Fruit fly (Drosophila melanogaster): ENCODE measurements around the gene CG32706.

The CG32706 gene

DNA sequence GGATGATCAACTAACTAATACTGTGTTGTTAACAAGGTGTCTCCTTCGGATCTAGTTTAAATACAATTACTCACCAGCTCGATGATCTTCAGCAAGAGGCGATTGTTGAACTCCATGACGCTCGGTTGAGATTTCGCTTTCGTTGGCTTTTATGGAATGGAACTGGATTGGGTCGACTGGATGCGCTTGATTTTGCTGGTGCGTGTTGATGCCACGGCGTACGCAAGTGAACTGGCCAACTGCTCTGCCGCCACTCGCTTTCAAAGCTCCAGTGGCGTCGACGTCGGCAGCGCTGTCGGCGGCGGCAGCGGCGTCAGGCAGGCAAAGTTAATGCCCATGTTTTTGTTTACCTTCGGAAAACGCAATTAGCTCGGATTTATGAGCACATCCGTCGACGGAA, 8.7 kb upstream of the CG32706 start, which contains the start of gene CG44325 (continued):
- TF ChIP-seq CG6808 (GFP tag; optimal IDR thresholded peaks at IDR 0.05) (peak; percentile 9), CG7368 (GFP tag; optimal IDR thresholded peaks at IDR 0.05) (peak; percentile 49), CG8319 (GFP tag; optimal IDR thresholded peaks at IDR 0.05) (no peak), Sox102F (GFP tag; optimal IDR thresholded peaks at IDR 0.05) (peak; percentile 70), dsx (GFP tag; optimal IDR thresholded peaks at IDR 0.05; ENCODE audit: poor library complexity, severe bottlenecking) (peak; percentile 50), CG32006 (GFP tag; optimal IDR thresholded peaks at IDR 0.05) (no peak), CG6854 (GFP tag; optimal IDR thresholded peaks at IDR 0.05) (peak; percentile 83)

DNA sequence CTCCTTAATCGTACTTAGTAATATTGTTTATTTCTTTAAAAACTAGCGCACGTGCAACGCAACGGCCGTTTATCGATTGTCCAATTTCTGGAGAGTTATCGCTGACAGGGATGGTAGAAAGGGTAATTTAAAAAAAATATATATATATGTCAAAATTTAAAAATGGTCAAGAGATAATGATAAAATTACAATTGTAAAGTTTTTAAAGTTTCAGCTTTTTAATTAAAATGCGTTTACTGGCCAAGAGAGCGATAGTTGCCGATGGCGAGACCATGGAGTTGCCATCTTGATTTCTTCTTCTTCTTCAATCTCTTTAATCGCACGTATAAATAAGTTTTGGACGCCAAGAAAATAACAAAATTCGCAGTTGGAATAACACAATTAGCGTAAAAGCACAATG, 6.0 kb upstream of the CG32706 start, which contains the start of the genes CG7246 and HP1b:
CG7246 (minus strand) TSS at position 96 of the 400 bp plus-strand sequence.
HP1b (plus strand) TSS at position 102 of the 400 bp plus-strand sequence.
- TF ChIP-seq CG6854 (GFP tag; optimal IDR thresholded peaks at IDR 0.05): no peak
- TF ChIP-seq lz (GFP tag; optimal IDR thresholded peaks at IDR 0.05): peak; percentile 67
- no peak for TF ChIP-seq fd85E (GFP tag; optimal IDR thresholded peaks at IDR 0.05)
- TF ChIP-seq net (GFP tag; optimal IDR thresholded peaks at IDR 0.05): peak; percentile 43
- peak; percentile 7 for TF ChIP-seq CG8632 (GFP tag; optimal IDR thresholded peaks at IDR 0.05)
- peak; percentile 68 for TF ChIP-seq acj6 (GFP tag; optimal IDR thresholded peaks at IDR 0.05)
- TF ChIP-seq esn (GFP tag; optimal IDR thresholded peaks at IDR 0.05): peak; percentile 78
- TF ChIP-seq Smox (GFP tag; optimal IDR thresholded peaks at IDR 0.05): peak; percentile 64
- peak; percentile 84 for TF ChIP-seq Eip78C (GFP tag)
- peak; percentile 35 for TF ChIP-seq CG6792 (GFP tag; optimal IDR thresholded peaks at IDR 0.05)
- TF ChIP-seq Sox102F (GFP tag; optimal IDR thresholded peaks at IDR 0.05): peak; percentile 63
- TF ChIP-seq dsx (GFP tag; optimal IDR thresholded peaks at IDR 0.05; ENCODE audit: poor library complexity, severe bottlenecking): peak; percentile 36
- peak; percentile 44 for TF ChIP-seq CG34406 (GFP tag; optimal IDR thresholded peaks at IDR 0.05)
- peak; percentile 32 for TF ChIP-seq CG7368 (GFP tag; optimal IDR thresholded peaks at IDR 0.05)
- no peak for TF ChIP-seq vri (GFP tag; optimal IDR thresholded peaks at IDR 0.05)
- no peak for TF ChIP-seq CG4318 (GFP tag; optimal IDR thresholded peaks at IDR 0.05)
- TF ChIP-seq Eip93F (GFP tag; optimal IDR thresholded peaks at IDR 0.05): peak; percentile 52
- peak; percentile 37 for TF ChIP-seq Ets21C (GFP tag; optimal IDR thresholded peaks at IDR 0.05)
- peak; percentile 72 for TF ChIP-seq achi (GFP tag; optimal IDR thresholded peaks at IDR 0.05)
- TF ChIP-seq eg (GFP tag; IDR thresholded peaks at IDR 0.05): peak; percentile 71
- peak; percentile 66 for TF ChIP-seq pdm3 (GFP tag; optimal IDR thresholded peaks at IDR 0.05)
- TF ChIP-seq dac (GFP tag; optimal IDR thresholded peaks at IDR 0.05): peak; percentile 9
- peak; percentile 63 for TF ChIP-seq topi (GFP tag; optimal IDR thresholded peaks at IDR 0.05)
- peak; percentile 53 for TF ChIP-seq CG32006 (GFP tag; optimal IDR thresholded peaks at IDR 0.05)
- peak; percentile 61; the same call in 1 of the 2 replicates for TF ChIP-seq Gug (GFP tag; IDR thresholded peaks at IDR 0.05)
- TF ChIP-seq Lpt (GFP tag; optimal IDR thresholded peaks at IDR 0.05): peak; percentile 48
- TF ChIP-seq CG10669 (GFP tag; optimal IDR thresholded peaks at IDR 0.05): peak; percentile 31
- peak; percentile 79 for TF ChIP-seq svp (GFP tag)
- peak; percentile 11 for TF ChIP-seq CG11902 (GFP tag; optimal IDR thresholded peaks at IDR 0.05)
- peak; percentile 75 for TF ChIP-seq CG10631 (GFP tag; optimal IDR thresholded peaks at IDR 0.05)
- peak; percentile 52 for TF ChIP-seq Ets96B (tag; optimal IDR thresholded peaks at IDR 0.05)
- peak; percentile 72 for TF ChIP-seq OdsH (GFP tag; optimal IDR thresholded peaks at IDR 0.05)
- no peak for TF ChIP-seq CG16779 (tag; optimal IDR thresholded peaks at IDR 0.05)
- peak; percentile 66 for TF ChIP-seq CG3919 (GFP tag; optimal IDR thresholded peaks at IDR 0.05)
- peak; percentile 9 for TF ChIP-seq Sox15 (GFP tag; optimal IDR thresholded peaks at IDR 0.05)
- TF ChIP-seq CG11294 (GFP tag; IDR thresholded peaks at IDR 0.05): no peak
- no peak for TF ChIP-seq Hr38 (GFP tag; optimal IDR thresholded peaks at IDR 0.05)
- TF ChIP-seq CG3032 (tag; optimal IDR thresholded peaks at IDR 0.05): peak; percentile 73
- peak; percentile 24 for TF ChIP-seq CG8319 (GFP tag; optimal IDR thresholded peaks at IDR 0.05)
- peak in 1 of 2 experiments; percentile 56 for TF ChIP-seq ss (GFP tag; optimal IDR thresholded peaks at IDR 0.05)
- no peak for TF ChIP-seq spab (GFP tag; optimal IDR thresholded peaks at IDR 0.05)
- peak; percentile 21 for TF ChIP-seq CG6808 (GFP tag; optimal IDR thresholded peaks at IDR 0.05)
- TF ChIP-seq fkh (GFP tag; optimal IDR thresholded peaks at IDR 0.05): no peak
- peak; percentile 66 for TF ChIP-seq Met (GFP tag; optimal IDR thresholded peaks at IDR 0.05)
- peak; percentile 69 for TF ChIP-seq CG6163 (GFP tag; IDR thresholded peaks at IDR 0.05)
- TF ChIP-seq cyc (GFP tag; optimal IDR thresholded peaks at IDR 0.05): peak; percentile 61
- peak; percentile 72 for TF ChIP-seq Hr4 (GFP tag; optimal IDR thresholded peaks at IDR 0.05)
- peak in 1 of 2 experiments; percentile 51 for TF ChIP-seq salr (GFP tag; optimal IDR thresholded peaks at IDR 0.05)
- TF ChIP-seq Blimp-1 (GFP tag; optimal IDR thresholded peaks at IDR 0.05): no peak

All from whole organism, prepupa.